Fruit fly (Drosophila melanogaster): ENCODE measurements around the gene CG15484.

- TF ChIP-seq abd-A (tag; optimal IDR thresholded peaks at IDR 0.05) = no peak
- no peak for TF ChIP-seq CG4617 (GFP tag; optimal IDR thresholded peaks at IDR 0.05; ENCODE audit: borderline replicate concordance)
- TF ChIP-seq disco-r (GFP tag; optimal IDR thresholded peaks at IDR 0.05) = no peak
- TF ChIP-seq fu2 (GFP tag; optimal IDR thresholded peaks at IDR 0.05) = no peak
- TF ChIP-seq corto (GFP tag; optimal IDR thresholded peaks at IDR 0.05) = no peak
- no peak for TF ChIP-seq CG1647 (GFP tag; optimal IDR thresholded peaks at IDR 0.05)
- TF ChIP-seq Ada2b (GFP tag; IDR thresholded peaks at IDR 0.05) = no peak
- TF ChIP-seq CG3995 (GFP tag; optimal IDR thresholded peaks at IDR 0.05) = no peak
- no peak for TF ChIP-seq Scr (GFP tag; IDR thresholded peaks at IDR 0.05; ENCODE audit: partially characterized antibody)
- no peak for TF ChIP-seq Oaz (GFP tag; IDR thresholded peaks at IDR 0.05)
- no peak for TF ChIP-seq yki (optimal IDR thresholded peaks at IDR 0.05)
- TF ChIP-seq CG13287 (GFP tag; IDR thresholded peaks at IDR 0.05; ENCODE audit: partially characterized antibody) = no peak
Measured at dm6 chr2L:12672296-12672695, 35.2 kb downstream of the CG15484 start.

Data from whole organism, embryonic.